Fruit fly (Drosophila melanogaster) whole organism, embryonic: Measurements from ENCODE around the gene CG32373.

Source experiments
- Abd-B ChIP-seq: fragments of 200-800 bp; sonication (Bioruptor generic); optimal IDR thresholded peaks from 2 replicates; lab custom pipeline; 2018; ENCODE audit warnings: missing biosample characterization, mild to moderate bottlenecking, missing genetic modification characterization, moderate library complexity
- Asciz ChIP-seq: fragments of 200-800 bp; sonication (Bioruptor generic); optimal IDR thresholded peaks from 2 replicates; lab custom pipeline; 2017; ENCODE audit warnings: missing biosample characterization, mild to moderate bottlenecking, missing genetic modification characterization, missing genetic modification reagents
- B-H2 ChIP-seq: fragments of 200-800 bp; sonication (Bioruptor generic); optimal IDR thresholded peaks from 2 replicates; lab custom pipeline; 2018; ENCODE audit warnings: missing biosample characterization, mild to moderate bottlenecking, missing genetic modification characterization
- CG10321 ChIP-seq: fragments of 200-800 bp; sonication (Bioruptor generic); IDR thresholded peaks from 2 replicates; pipeline ENCODE4 v1.3.6; 2022; ENCODE audit warnings: missing biosample characterization, missing genetic modification characterization
- CG12104 ChIP-seq: fragments of 200-800 bp; sonication (Bioruptor generic); optimal IDR thresholded peaks from 3 replicates; lab custom pipeline; 2016; ENCODE audit warnings: missing biosample characterization, missing genetic modification characterization
- CG12659 ChIP-seq: fragments of 200-800 bp; sonication (Bioruptor generic); optimal IDR thresholded peaks from 3 replicates; lab custom pipeline; 2017; ENCODE audit warnings: mild to moderate bottlenecking, missing biosample characterization, missing genetic modification reagents, missing genetic modification characterization
- CG14014 ChIP-seq: fragments of 200-800 bp; sonication (Bioruptor generic); IDR thresholded peaks from 2 replicates; pipeline ENCODE4 v1.3.6; 2022; ENCODE audit warnings: missing biosample characterization, missing genetic modification characterization
- CG14710 ChIP-seq: fragments of 200-800 bp; sonication (Bioruptor generic); optimal IDR thresholded peaks from 3 replicates; lab custom pipeline; 2019; ENCODE audit warnings: missing biosample characterization, mild to moderate bottlenecking, missing genetic modification characterization, moderate library complexity
- CG1603 ChIP-seq: fragments of 200-800 bp; sonication (Bioruptor generic); optimal IDR thresholded peaks from 2 replicates; lab custom pipeline; 2019; ENCODE audit warnings: missing biosample characterization, mild to moderate bottlenecking, missing genetic modification characterization, moderate library complexity
- CG16815 ChIP-seq: fragments of 200-800 bp; sonication (Bioruptor generic); optimal IDR thresholded peaks from 3 replicates; lab custom pipeline; 2017; ENCODE audit warnings: missing biosample characterization, mild to moderate bottlenecking, missing genetic modification characterization
- CG16863 ChIP-seq: fragments of 200-800 bp; sonication (Bioruptor generic); optimal IDR thresholded peaks from 3 replicates; lab custom pipeline; 2016; ENCODE audit warnings: missing biosample characterization, missing genetic modification characterization
- CG17361 ChIP-seq: fragments of 200-800 bp; sonication (Bioruptor generic); IDR thresholded peaks from 3 replicates; pipeline ENCODE4 v1.3.6; 2022; ENCODE audit warnings: missing biosample characterization, missing genetic modification characterization
- CG18599 ChIP-seq: fragments of 200-800 bp; sonication (Bioruptor generic); optimal IDR thresholded peaks from 3 replicates; lab custom pipeline; 2017; ENCODE audit warnings: missing biosample characterization, missing genetic modification characterization, mild to moderate bottlenecking, moderate library complexity, missing genetic modification reagents
- CG3163 ChIP-seq: fragments of 200-800 bp; sonication (Bioruptor generic); optimal IDR thresholded peaks from 3 replicates; lab custom pipeline; 2016; ENCODE audit warnings: missing biosample characterization, missing genetic modification characterization
- CG42726 ChIP-seq: fragments of 200-800 bp; sonication (Bioruptor generic); IDR thresholded peaks from 2 replicates; pipeline ENCODE4 v1.3.6; 2022; ENCODE audit warnings: missing biosample characterization, missing genetic modification characterization; ENCODE audit not compliant: partially characterized antibody
- CG4404 ChIP-seq: fragments of 200-800 bp; sonication (Bioruptor generic); IDR thresholded peaks from 2 replicates; pipeline ENCODE4 v1.3.6; 2022; ENCODE audit warnings: missing biosample characterization, missing genetic modification characterization
- CG8290 ChIP-seq, 3 experiments: fragments of 200-800 bp; sonication (Bioruptor generic); optimal IDR thresholded peaks; 2 replicates each; lab custom pipeline; 2016 to 2019; ENCODE audit warnings: missing biosample characterization in 3 of 3, missing genetic modification characterization in 3 of 3, mild to moderate bottlenecking in 2 of 3, moderate library complexity in 1 of 3
- CG8359 ChIP-seq: fragments of 200-800 bp; sonication (Bioruptor generic); optimal IDR thresholded peaks from 2 replicates; lab custom pipeline; 2017; ENCODE audit warnings: missing biosample characterization, mild to moderate bottlenecking, missing genetic modification characterization, borderline replicate concordance
- CG9817 ChIP-seq: fragments of 200-800 bp; sonication (Bioruptor generic); optimal IDR thresholded peaks from 2 replicates; lab custom pipeline; 2018; ENCODE audit warnings: missing biosample characterization, mild to moderate bottlenecking, missing genetic modification characterization, moderate library complexity
- CG9932 ChIP-seq: fragments of 200-800 bp; sonication (Bioruptor generic); IDR thresholded peaks from 2 replicates; pipeline ENCODE4 v1.3.6; 2022; ENCODE audit warnings: missing biosample characterization, missing genetic modification characterization
- CTCF ChIP-seq: fragments of 200-800 bp; sonication (Bioruptor generic); optimal IDR thresholded peaks from 2 replicates; lab custom pipeline; 2017; ENCODE audit warnings: missing biosample characterization, mild to moderate bottlenecking, missing genetic modification characterization, moderate library complexity
- Dad ChIP-seq: fragments of 200-800 bp; sonication (Bioruptor generic); optimal IDR thresholded peaks from 3 replicates; lab custom pipeline; 2016; ENCODE audit warnings: missing biosample characterization, missing genetic modification characterization
- Doc3 ChIP-seq: fragments of 200-800 bp; sonication (Bioruptor generic); IDR thresholded peaks from 3 replicates; pipeline ENCODE4 v1.3.6; 2022; ENCODE audit warnings: missing biosample characterization, missing genetic modification characterization; ENCODE audit not compliant: partially characterized antibody
- HLHmδ ChIP-seq: fragments of 200-800 bp; sonication (Bioruptor generic); optimal IDR thresholded peaks from 2 replicates; lab custom pipeline; 2018; ENCODE audit warnings: missing biosample characterization, mild to moderate bottlenecking, missing genetic modification characterization, moderate library complexity
- Hmr ChIP-seq: fragments of 200-800 bp; sonication (Bioruptor generic); optimal IDR thresholded peaks from 3 replicates; lab custom pipeline; 2017; ENCODE audit warnings: mild to moderate bottlenecking, missing biosample characterization, missing genetic modification reagents, missing genetic modification characterization
- Hr78 ChIP-seq, 2 experiments: fragments of 200-800 bp in 1 of 2; fragments of >200 bp in 1 of 2; sonication (Bioruptor generic) in 1 of 2; optimal IDR thresholded peaks; 2 replicates each; lab custom pipeline; 2017 to 2019; ENCODE audit warnings: missing biosample characterization in 2 of 2, missing genetic modification characterization in 2 of 2, mild to moderate bottlenecking in 1 of 2, moderate library complexity in 1 of 2
- Hsf ChIP-seq: fragments of 200-800 bp; sonication (Bioruptor generic); optimal IDR thresholded peaks from 3 replicates; lab custom pipeline; 2016; ENCODE audit warnings: missing biosample characterization, missing genetic modification characterization
- Myb ChIP-seq: fragments of 200-800 bp; sonication (Bioruptor generic); optimal IDR thresholded peaks from 2 replicates; lab custom pipeline; 2016; ENCODE audit warnings: missing biosample characterization, missing genetic modification characterization
- Poxn ChIP-seq: fragments of 200-800 bp; sonication (Bioruptor generic); IDR thresholded peaks from 2 replicates; pipeline ENCODE4 v1.3.6; 2022; ENCODE audit warnings: missing biosample characterization, missing genetic modification characterization
- Spps ChIP-seq: fragments of 200-800 bp; sonication (Bioruptor generic); optimal IDR thresholded peaks from 2 replicates; lab custom pipeline; 2018; ENCODE audit warnings: missing biosample characterization, mild to moderate bottlenecking, missing genetic modification characterization
- Xbp1 ChIP-seq: fragments of 200-800 bp; sonication (Bioruptor generic); optimal IDR thresholded peaks from 3 replicates; lab custom pipeline; 2016; ENCODE audit warnings: missing biosample characterization, mild to moderate bottlenecking, missing genetic modification characterization
- bigmax ChIP-seq: fragments of 200-800 bp; sonication (Bioruptor generic); optimal IDR thresholded peaks from 2 replicates; lab custom pipeline; 2018; ENCODE audit warnings: missing biosample characterization, mild to moderate bottlenecking, missing genetic modification characterization
- cad ChIP-seq: fragments of >200 bp; optimal IDR thresholded peaks from 2 replicates; lab custom pipeline; 2017; ENCODE audit warnings: missing biosample characterization, missing genetic modification characterization
- cg ChIP-seq: fragments of 200-800 bp; sonication (Bioruptor generic); optimal IDR thresholded peaks from 3 replicates; lab custom pipeline; 2019; ENCODE audit warnings: missing biosample characterization, mild to moderate bottlenecking, missing genetic modification characterization, moderate library complexity
- crol ChIP-seq: fragments of 200-800 bp; sonication (Bioruptor generic); IDR thresholded peaks from 2 replicates; pipeline ENCODE4 v1.3.6; 2022; ENCODE audit warnings: missing biosample characterization, missing genetic modification characterization
- danr ChIP-seq: fragments of 200-800 bp; sonication (Bioruptor generic); IDR thresholded peaks from 2 replicates; pipeline ENCODE4 v1.3.6; 2022; ENCODE audit warnings: missing biosample characterization, missing genetic modification characterization
- ems ChIP-seq: fragments of 200-800 bp; sonication (Bioruptor generic); optimal IDR thresholded peaks from 3 replicates; lab custom pipeline; 2016; ENCODE audit warnings: missing biosample characterization, missing genetic modification characterization
- eve ChIP-seq, 2 experiments: fragments of >200 bp; optimal IDR thresholded peaks; 2 replicates each; lab custom pipeline; 2017; ENCODE audit warnings: missing biosample characterization in 2 of 2, missing genetic modification characterization in 2 of 2
- exex ChIP-seq: fragments of 200-800 bp; sonication (Bioruptor generic); optimal IDR thresholded peaks from 4 replicates; lab custom pipeline; 2018; ENCODE audit warnings: missing biosample characterization, mild to moderate bottlenecking, missing genetic modification characterization, moderate library complexity
- gce ChIP-seq: fragments of 200-800 bp; sonication (Bioruptor generic); IDR thresholded peaks from 3 replicates; pipeline ENCODE4 v1.3.6; 2022; ENCODE audit warnings: missing biosample characterization, missing genetic modification characterization
- hbn ChIP-seq: fragments of 200-800 bp; sonication (Bioruptor generic); IDR thresholded peaks from 2 replicates; pipeline ENCODE4 v1.3.6; 2022; ENCODE audit warnings: missing biosample characterization, missing genetic modification characterization; ENCODE audit not compliant: partially characterized antibody
- pros ChIP-seq: fragments of 200-800 bp; sonication (Bioruptor generic); optimal IDR thresholded peaks from 3 replicates; lab custom pipeline; 2019; ENCODE audit warnings: missing biosample characterization, mild to moderate bottlenecking, missing genetic modification characterization, moderate library complexity
- sc ChIP-seq, 3 experiments: fragments of >200 bp in 2 of 3; fragments of 200-800 bp in 1 of 3; sonication (Bioruptor generic) in 1 of 3; optimal IDR thresholded peaks; 2 replicates in 2 of 3; 3 replicates in 1 of 3; lab custom pipeline; 2017; ENCODE audit warnings: mild to moderate bottlenecking in 1 of 3, missing biosample characterization in 1 of 3, missing genetic modification characterization in 1 of 3, missing genetic modification reagents in 1 of 3
- slbo ChIP-seq: fragments of 200-800 bp; sonication (Bioruptor generic); IDR thresholded peaks from 2 replicates; pipeline ENCODE4 v1.3.6; 2022; ENCODE audit warnings: missing biosample characterization, missing genetic modification characterization
- slp2 ChIP-seq: fragments of 200-800 bp; sonication (Bioruptor generic); optimal IDR thresholded peaks from 2 replicates; lab custom pipeline; 2016; ENCODE audit warnings: missing biosample characterization, missing genetic modification characterization
- tin ChIP-seq: fragments of 200-800 bp; sonication (Bioruptor generic); optimal IDR thresholded peaks from 3 replicates; lab custom pipeline; 2016; ENCODE audit warnings: missing biosample characterization, missing genetic modification characterization
- toy ChIP-seq: fragments of 200-800 bp; sonication (Bioruptor generic); IDR thresholded peaks from 2 replicates; pipeline ENCODE4 v1.3.6; 2022; ENCODE audit warnings: missing biosample characterization, missing genetic modification characterization
- usp ChIP-seq: fragments of >200 bp; optimal IDR thresholded peaks from 2 replicates; lab custom pipeline; 2017; ENCODE audit warnings: missing biosample characterization, missing genetic modification characterization
- zen2 ChIP-seq: fragments of 200-800 bp; sonication (Bioruptor generic); IDR thresholded peaks from 3 replicates; pipeline ENCODE4 v1.3.6; 2022; ENCODE audit warnings: missing biosample characterization, missing genetic modification characterization; ENCODE audit not compliant: partially characterized antibody

Gene CG32373

DNA sequence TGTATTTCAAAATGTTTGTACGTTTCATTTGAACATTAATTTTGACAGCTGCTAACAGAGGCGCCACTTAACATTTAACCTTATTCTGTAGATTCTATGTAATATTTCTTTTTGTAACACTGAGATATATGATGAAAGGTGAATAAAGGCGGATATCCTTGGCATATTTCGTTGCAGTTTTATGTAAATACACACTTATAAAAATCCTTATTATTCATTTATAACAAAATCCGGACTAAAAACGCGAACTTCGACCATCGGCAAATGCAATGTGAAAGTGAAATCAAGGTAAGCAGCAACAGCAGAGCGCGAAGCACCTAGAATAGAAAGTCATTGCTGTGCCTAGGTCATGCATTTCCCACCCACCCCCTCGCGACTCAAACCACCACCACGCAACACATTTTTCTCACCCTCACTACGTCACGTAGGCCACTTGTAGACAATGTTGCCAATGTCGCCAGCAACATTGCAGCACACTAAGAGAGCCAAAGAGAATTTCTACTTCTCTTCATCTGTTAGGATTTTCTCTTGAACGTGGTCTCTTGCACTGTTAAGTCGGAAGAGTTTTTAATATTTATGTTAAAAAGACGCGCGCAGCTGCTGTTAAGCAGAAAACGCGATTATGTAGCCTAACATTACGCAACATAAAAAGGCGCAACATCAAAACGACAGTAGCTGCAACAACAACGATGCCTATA is 131.2 kb downstream of the CG32373 start:
- TF ChIP-seq CG42726 (GFP tag; lab: Robert Waterston, UW) (no peak), Asciz (no peak), usp (GFP tag; lab: Kevin White, UChicago) (no peak), crol (GFP tag; lab: Robert Waterston, UW) (peak; percentile 83), slbo (GFP tag; lab: Robert Waterston, UW) (no peak), CG8359 (GFP tag; lab: Kevin White, UChicago) (peak; percentile 74), pros (GFP tag; lab: Kevin White, UChicago) (peak; percentile 45), CG1603 (no peak), CG12104 (GFP tag; lab: Kevin White, UChicago) (no peak), CG17361 (GFP tag; lab: Robert Waterston, UW) (no peak), CG16863 (no peak), Doc3 (peak; percentile 20; the same call in 1 of the 3 replicates), Hr78 (GFP tag; optimal IDR thresholded peaks at IDR 0.05; lab: Kevin White, UChicago) (peak in 1 of 2 experiments; percentile 17), CG4404 (GFP tag; lab: Robert Waterston, UW) (no peak), CG16815 (GFP tag; lab: Kevin White, UChicago) (no peak), gce (GFP tag; lab: Robert Waterston, UW) (no peak), CG9817 (no peak), Hmr (no peak), CG12659 (GFP tag; lab: Kevin White, UChicago) (no peak), Hsf (GFP tag; lab: Kevin White, UChicago) (no peak), CG14710 (no peak), CG3163 (peak; percentile 98), sc (optimal IDR thresholded peaks at IDR 0.05; lab: Kevin White, UChicago) (no peak), sc (GFP tag; optimal IDR thresholded peaks at IDR 0.05; lab: Kevin White, UChicago) (no peak), Myb (GFP tag; lab: Kevin White, UChicago) (no peak), cg (peak; percentile 30), eve (GFP tag; optimal IDR thresholded peaks at IDR 0.05; lab: Kevin White, UChicago) (peak in 1 of 2 experiments; percentile 24), bigmax (GFP tag; lab: Kevin White, UChicago) (no peak), CG8290 (GFP tag; optimal IDR thresholded peaks at IDR 0.05; lab: Kevin White, UChicago) (no peak), CG8290 (tag; optimal IDR thresholded peaks at IDR 0.05; lab: Kevin White, UChicago) (no peak), tin (GFP tag; lab: Kevin White, UChicago) (no peak), slp2 (GFP tag; lab: Kevin White, UChicago) (no peak), ems (GFP tag; lab: Kevin White, UChicago) (no peak), Spps (tag; lab: Kevin White, UChicago) (no peak), CG9932 (no peak), CG14014 (no peak), Abd-B (GFP tag; lab: Kevin White, UChicago) (no peak), Dad (GFP tag; lab: Kevin White, UChicago) (no peak), HLHmδ (GFP tag; lab: Kevin White, UChicago) (no peak), toy (GFP tag; lab: Robert Waterston, UW) (no peak), Xbp1 (GFP tag; lab: Kevin White, UChicago) (no peak), CTCF (GFP tag; lab: Kevin White, UChicago) (no peak), cad (GFP tag; lab: Kevin White, UChicago) (no peak), danr (no peak), hbn (GFP tag; lab: Robert Waterston, UW) (0 out of 2 replicates have a peak, but pooled peaks have one; percentile 39), exex (tag; lab: Kevin White, UChicago) (no peak), CG18599 (GFP tag; lab: Kevin White, UChicago) (no peak), CG10321 (GFP tag; lab: Robert Waterston, UW) (no peak), Poxn (GFP tag; lab: Robert Waterston, UW) (no peak), zen2 (GFP tag; lab: Robert Waterston, UW) (peak; percentile 69; the same call in 2 of the 3 replicates), B-H2 (no peak)
